Worm (Caenorhabditis elegans) whole organism, L1 larva: ENCODE measurements around the gene crb-1.

ENCODE experiments used
- C04F5.9 ChIP-seq: sonication (generic microtip); optimal IDR thresholded peaks from 2 replicates; lab custom pipeline; 2016; ENCODE audit warnings: missing genetic modification characterization, missing compliant biosample characterization
- C16A3.4 ChIP-seq: fragments of 150-350 bp; optimal IDR thresholded peaks from 2 replicates; lab custom pipeline; 2014; ENCODE audit warnings: missing biosample characterization, missing genetic modification characterization
- C34B4.2 ChIP-seq: sonication (generic microtip); optimal IDR thresholded peaks from 2 replicates; lab custom pipeline; 2017; ENCODE audit warnings: mild to moderate bottlenecking, missing genetic modification characterization, missing compliant biosample characterization
- F16B12.6 ChIP-seq: fragments of 150-350 bp; optimal IDR thresholded peaks from 2 replicates; lab custom pipeline; 2014; ENCODE audit warnings: missing biosample characterization, missing genetic modification characterization
- Y116A8C.19 ChIP-seq: sonication (generic microtip); optimal IDR thresholded peaks from 2 replicates; lab custom pipeline; 2016; ENCODE audit warnings: missing compliant biosample characterization, missing genetic modification characterization, borderline replicate concordance
- aly-2 ChIP-seq: fragments of 150-350 bp; optimal IDR thresholded peaks from 2 replicates; lab custom pipeline; 2014; ENCODE audit warnings: missing biosample characterization, missing genetic modification characterization
- blmp-1 ChIP-seq: fragments of 150-350 bp; optimal IDR thresholded peaks from 2 replicates; lab custom pipeline; 2014; ENCODE audit warnings: missing biosample characterization, missing genetic modification characterization
- ceh-8 ChIP-seq: fragments of 200-800 bp; sonication (Bioruptor generic); optimal IDR thresholded peaks from 2 replicates; lab custom pipeline; 2018; ENCODE audit warnings: mild to moderate bottlenecking, missing genetic modification characterization, moderate library complexity, missing compliant biosample characterization
- ceh-82 ChIP-seq, 3 experiments: fragments of 150-350 bp in 1 of 3; sonication (generic microtip) in 2 of 3; optimal IDR thresholded peaks; 2 replicates each; lab custom pipeline; 2014 to 2017; ENCODE audit warnings: missing biosample characterization in 3 of 3, missing genetic modification characterization in 3 of 3
- dpl-1 ChIP-seq, 3 experiments: fragments of 150-350 bp in 2 of 3; sonication (generic microtip) in 1 of 3; optimal IDR thresholded peaks; 2 replicates each; lab custom pipeline; 2014 to 2017; ENCODE audit warnings: missing biosample characterization in 3 of 3, missing genetic modification characterization in 3 of 3, missing genetic modification reagents in 3 of 3
- efl-1 ChIP-seq, 4 experiments: fragments of 150-350 bp; optimal IDR thresholded peaks in 3 of 4; peaks in 1 of 4; 1 replicate in 1 of 4; 2 replicates in 3 of 4; lab custom pipeline; 2014; ENCODE audit warnings: missing biosample characterization in 2 of 4, missing genetic modification characterization in 2 of 4, missing genetic modification reagents in 2 of 4
- elt-2 ChIP-seq: sonication (generic microtip); optimal IDR thresholded peaks from 2 replicates; lab custom pipeline; 2016; ENCODE audit warnings: missing genetic modification characterization, mild to moderate bottlenecking, inconsistent platforms, missing compliant biosample characterization, missing genetic modification reagents
- fkh-10 ChIP-seq: sonication (generic microtip); optimal IDR thresholded peaks from 2 replicates; lab custom pipeline; 2017; ENCODE audit warnings: missing biosample characterization, missing genetic modification reagents, missing genetic modification characterization
- fkh-4 ChIP-seq: sonication (generic microtip); optimal IDR thresholded peaks from 2 replicates; lab custom pipeline; 2016; ENCODE audit warnings: missing compliant biosample characterization, missing genetic modification characterization, borderline replicate concordance
- fkh-8 ChIP-seq: sonication (generic microtip); optimal IDR thresholded peaks from 2 replicates; lab custom pipeline; 2016; ENCODE audit warnings: mild to moderate bottlenecking, missing genetic modification characterization, missing compliant biosample characterization
- grh-1 ChIP-seq: fragments of 200-800 bp; sonication (Bioruptor generic); IDR thresholded peaks from 2 replicates; pipeline ENCODE4 v1.3.6; 2022; ENCODE audit warnings: missing genetic modification reagents, missing genetic modification characterization, missing compliant biosample characterization
- hpl-2 ChIP-seq: fragments of 150-350 bp; optimal IDR thresholded peaks from 2 replicates; lab custom pipeline; 2014; ENCODE audit warnings: missing biosample characterization, missing genetic modification reagents, missing genetic modification characterization
- irx-1 ChIP-seq: sonication (generic microtip); optimal IDR thresholded peaks from 2 replicates; lab custom pipeline; 2016; ENCODE audit warnings: missing genetic modification characterization, missing compliant biosample characterization
- lin-13 ChIP-seq: fragments of 150-350 bp; optimal IDR thresholded peaks from 2 replicates; lab custom pipeline; 2014; ENCODE audit warnings: missing biosample characterization, missing genetic modification reagents, missing genetic modification characterization
- lin-15B ChIP-seq: fragments of 150-350 bp; sonication (generic microtip); optimal IDR thresholded peaks from 3 replicates; lab custom pipeline; 2014; ENCODE audit warnings: missing biosample characterization, missing genetic modification characterization
- lin-35 ChIP-seq, 2 experiments: fragments of 150-350 bp; optimal IDR thresholded peaks; 2 replicates each; lab custom pipeline; 2014; ENCODE audit warnings: missing biosample characterization in 2 of 2, missing genetic modification characterization in 2 of 2, missing genetic modification reagents in 2 of 2
- mab-9 ChIP-seq: fragments of 200-800 bp; sonication (Bioruptor generic); IDR thresholded peaks from 2 replicates; pipeline ENCODE4 v1.3.6; 2022; ENCODE audit warnings: missing genetic modification reagents, missing genetic modification characterization, missing compliant biosample characterization
- mef-2 ChIP-seq: fragments of 150-350 bp; optimal IDR thresholded peaks from 2 replicates; lab custom pipeline; 2014; ENCODE audit warnings: missing biosample characterization, missing genetic modification characterization
- mep-1 ChIP-seq: fragments of 150-350 bp; optimal IDR thresholded peaks from 2 replicates; lab custom pipeline; 2014; ENCODE audit warnings: missing biosample characterization, missing genetic modification characterization
- nhr-11 ChIP-seq: fragments of 150-350 bp; optimal IDR thresholded peaks from 2 replicates; lab custom pipeline; 2014; ENCODE audit warnings: missing biosample characterization, missing genetic modification characterization
- nhr-12 ChIP-seq: sonication (generic microtip); optimal IDR thresholded peaks from 2 replicates; lab custom pipeline; 2017; ENCODE audit warnings: missing biosample characterization, missing genetic modification characterization
- nhr-19 ChIP-seq: fragments of 200-800 bp; sonication (Bioruptor generic); conservative IDR thresholded peaks from 2 replicates; pipeline ENCODE4 v1.3.6; 2022; ENCODE audit warnings: missing genetic modification characterization, missing compliant biosample characterization
- nhr-20 ChIP-seq: sonication (generic microtip); optimal IDR thresholded peaks from 2 replicates; lab custom pipeline; 2016; ENCODE audit warnings: mild to moderate bottlenecking, missing genetic modification characterization, missing compliant biosample characterization
- nhr-237 ChIP-seq: fragments of 150-350 bp; optimal IDR thresholded peaks from 2 replicates; lab custom pipeline; 2014; ENCODE audit warnings: missing biosample characterization, missing genetic modification characterization
- nhr-28 ChIP-seq: fragments of 150-350 bp; optimal IDR thresholded peaks from 2 replicates; lab custom pipeline; 2014; ENCODE audit warnings: missing biosample characterization, missing genetic modification characterization
- nhr-71 ChIP-seq: sonication (generic microtip); optimal IDR thresholded peaks from 2 replicates; lab custom pipeline; 2016; ENCODE audit warnings: mild to moderate bottlenecking, missing genetic modification characterization, moderate library complexity, missing compliant biosample characterization
- nhr-76 ChIP-seq: sonication (generic microtip); optimal IDR thresholded peaks from 2 replicates; lab custom pipeline; 2017; ENCODE audit warnings: missing biosample characterization, missing genetic modification characterization
- rnt-1 ChIP-seq: sonication (generic microtip); optimal IDR thresholded peaks from 2 replicates; lab custom pipeline; 2016; ENCODE audit warnings: mild to moderate bottlenecking, missing genetic modification characterization, moderate library complexity, missing compliant biosample characterization
- skn-1 ChIP-seq: fragments of 150-350 bp; optimal IDR thresholded peaks from 2 replicates; lab custom pipeline; 2014; ENCODE audit warnings: missing biosample characterization, missing genetic modification characterization
- sptf-1 ChIP-seq: fragments of 150-350 bp; optimal IDR thresholded peaks from 2 replicates; lab custom pipeline; 2014; ENCODE audit warnings: missing biosample characterization, missing genetic modification characterization
- tlp-1 ChIP-seq: fragments of 150-350 bp; optimal IDR thresholded peaks from 2 replicates; lab custom pipeline; 2014; ENCODE audit warnings: missing biosample characterization, missing genetic modification characterization
- unc-130 ChIP-seq: fragments of 150-350 bp; optimal IDR thresholded peaks from 2 replicates; lab custom pipeline; 2017; ENCODE audit warnings: missing biosample characterization, missing genetic modification characterization, inconsistent platforms
- unc-30 ChIP-seq: sonication (generic microtip); optimal IDR thresholded peaks from 2 replicates; lab custom pipeline; 2017; ENCODE audit warnings: missing biosample characterization, missing genetic modification characterization
- xbp-1 ChIP-seq: sonication (generic microtip); optimal IDR thresholded peaks from 2 replicates; lab custom pipeline; 2016; ENCODE audit warnings: missing genetic modification characterization, missing compliant biosample characterization
- ztf-4 ChIP-seq: fragments of 150-350 bp; optimal IDR thresholded peaks from 2 replicates; lab custom pipeline; 2014; ENCODE audit warnings: missing biosample characterization, missing genetic modification characterization

Gene crb-1

ce11 chrX:17403058-17403457, 10.8 kb downstream of the crb-1 start:
- TF ChIP-seq elt-2 (tag; lab: Kevin White, UChicago) (no peak), skn-1 (tag; lab: Kevin White, UChicago) (no peak), fkh-10 (GFP tag; lab: Kevin White, UChicago) (no peak), nhr-12 (no peak)

ce11 chrX:17401264-17401663, 12.6 kb downstream of the crb-1 start, which contains the start of gene F11C7.6:
Gene F11C7.6, plus strand, starts transcription at chrX:17401564.
- TF ChIP-seq xbp-1 (tag; lab: Kevin White, UChicago) (no peak), nhr-20 (tag; lab: Kevin White, UChicago) (no peak), ceh-82 (tag; optimal IDR thresholded peaks at IDR 0.05; lab: Kevin White, UChicago) (no peak), nhr-71 (tag; lab: Kevin White, UChicago) (no peak), aly-2 (tag; lab: Kevin White, UChicago) (no peak), ceh-8 (no peak), unc-130 (tag; lab: Kevin White, UChicago) (no peak), rnt-1 (no peak), elt-2 (tag; lab: Kevin White, UChicago) (no peak), ztf-4 (tag; lab: Kevin White, UChicago) (no peak), nhr-237 (no peak), fkh-4 (no peak), grh-1 (GFP tag; lab: Robert Waterston, UW) (no peak), fkh-10 (GFP tag; lab: Kevin White, UChicago) (no peak), dpl-1 (GFP tag; optimal IDR thresholded peaks at IDR 0.05; lab: Kevin White, UChicago) (no peak), efl-1 (optimal IDR thresholded peaks at IDR 0.05; lab: Kevin White, UChicago) (no peak), efl-1 (GFP tag; optimal IDR thresholded peaks at IDR 0.05 in 1 of 2; lab: Kevin White, UChicago) (no peak), lin-35 (GFP tag; optimal IDR thresholded peaks at IDR 0.05; lab: Kevin White, UChicago) (no peak), mep-1 (tag; lab: Kevin White, UChicago) (no peak), mef-2 (tag; lab: Kevin White, UChicago) (no peak), nhr-76 (tag; lab: Kevin White, UChicago) (no peak)
- TF ChIP-seq, all 84 proteins: peak for 0

ce11 chrX:17400425-17400824, 13.4 kb downstream of the crb-1 start:
- TF ChIP-seq unc-30 (tag; lab: Kevin White, UChicago) (no peak), ztf-4 (tag; lab: Kevin White, UChicago) (no peak), C34B4.2 (tag; lab: Kevin White, UChicago) (no peak), grh-1 (GFP tag; lab: Robert Waterston, UW) (no peak), nhr-76 (tag; lab: Kevin White, UChicago) (no peak), tlp-1 (tag; lab: Kevin White, UChicago) (no peak), nhr-11 (tag; lab: Kevin White, UChicago) (no peak), nhr-28 (no peak), irx-1 (tag; lab: Kevin White, UChicago) (no peak), fkh-8 (no peak), F16B12.6 (tag; lab: Kevin White, UChicago) (no peak), hpl-2 (GFP tag; lab: Kevin White, UChicago) (no peak), mab-9 (no peak), lin-13 (GFP tag; lab: Kevin White, UChicago) (no peak), lin-35 (GFP tag; optimal IDR thresholded peaks at IDR 0.05; lab: Kevin White, UChicago) (no peak), nhr-19 (no peak), fkh-4 (no peak), lin-15B (tag; lab: Kevin White, UChicago) (no peak)

- TF ChIP-seq F16B12.6 (tag; lab: Kevin White, UChicago) (no peak), sptf-1 (tag; lab: Kevin White, UChicago) (no peak), Y116A8C.19 (tag; lab: Kevin White, UChicago) (no peak), C16A3.4 (tag; lab: Kevin White, UChicago) (no peak), unc-130 (tag; lab: Kevin White, UChicago) (no peak), nhr-71 (tag; lab: Kevin White, UChicago) (no peak), C04F5.9 (tag; lab: Kevin White, UChicago) (no peak), blmp-1 (tag; lab: Kevin White, UChicago) (no peak)
These were observed 15.5 kb downstream of the crb-1 start, which contains the start of gene F11C7.7 for ce11 chrX:17398293-17398692. Gene F11C7.7, plus strand, starts transcription at chrX:17398593.
